Worm (Caenorhabditis elegans) whole organism, L4 larva: ENCODE data around the gene ZK637.4.
"Not testable (repeated sequence)": the region's sequence is repeated elsewhere in the genome, so short reads cannot be mapped to it uniquely, and the experiment has no call there.

Source experiments
- T26A8.4 ChIP-seq: fragments of 200-800 bp; sonication (Bioruptor generic); IDR thresholded peaks from 2 replicates; pipeline ENCODE4 v1.3.6; 2022; ENCODE audit warnings: missing genetic modification characterization, missing compliant biosample characterization
- ceh-82 ChIP-seq: sonication (generic microtip); optimal IDR thresholded peaks from 2 replicates; lab custom pipeline; 2017; ENCODE audit warnings: missing biosample characterization, missing genetic modification characterization
- fkh-10 ChIP-seq: fragments of 150-350 bp; optimal IDR thresholded peaks from 2 replicates; lab custom pipeline; 2014; ENCODE audit warnings: missing biosample characterization, missing genetic modification reagents, missing genetic modification characterization
- lin-15B ChIP-seq: fragments of 150-350 bp; sonication (generic microtip); optimal IDR thresholded peaks from 3 replicates; lab custom pipeline; 2014; ENCODE audit warnings: missing biosample characterization, missing genetic modification characterization
- mdl-1 ChIP-seq, 2 experiments: fragments of 150-350 bp in 1 of 2; sonication (generic microtip) in 1 of 2; optimal IDR thresholded peaks; 2 replicates each; lab custom pipeline; 2014 to 2017; ENCODE audit warnings: missing biosample characterization in 2 of 2, missing genetic modification characterization in 2 of 2
- mep-1 ChIP-seq: fragments of 150-350 bp; sonication (generic microtip); optimal IDR thresholded peaks from 3 replicates; lab custom pipeline; 2014; ENCODE audit warnings: missing biosample characterization, missing genetic modification characterization
- nhr-77 ChIP-seq: fragments of 150-350 bp; optimal IDR thresholded peaks from 2 replicates; lab custom pipeline; 2014; ENCODE audit warnings: missing biosample characterization, missing genetic modification characterization
- unc-62 ChIP-seq, 3 experiments: fragments of 150-350 bp in 1 of 3; sonication (generic microtip); optimal IDR thresholded peaks in 2 of 3; peaks in 1 of 3; 1 replicate in 1 of 3; 2 replicates in 2 of 3; lab custom pipeline; 2014 to 2017; ENCODE audit warnings: missing biosample characterization in 3 of 3, missing genetic modification characterization in 3 of 3, missing genetic modification reagents in 3 of 3, missing genotype in 1 of 3

- not testable (repeated sequence) for TF ChIP-seq nhr-77; mdl-1 (tag; optimal IDR thresholded peaks at IDR 0.05; lab: Kevin White, UChicago); unc-62 (GFP tag; optimal IDR thresholded peaks at IDR 0.05 in 1 of 2; lab: Kevin White, UChicago); unc-62 (tag; optimal IDR thresholded peaks at IDR 0.05; lab: Kevin White, UChicago); fkh-10 (GFP tag; lab: Kevin White, UChicago); lin-15B; mep-1 (tag; lab: Kevin White, UChicago); ceh-82 (tag; lab: Kevin White, UChicago)
- 0 out of 2 replicates have a peak, but pooled peaks have one; percentile 28 for TF ChIP-seq T26A8.4 (GFP tag; lab: Robert Waterston, UW)
Observed at ce11 chrIII:8901078-8901477, 7.5 kb downstream of the ZK637.4 start.
